Worm (Caenorhabditis elegans) whole organism, L4 larva: ENCODE results near the gene F38B6.3.

Experiments used
- D1046.2 ChIP-seq: fragments of 200-800 bp; sonication (Bioruptor generic); IDR thresholded peaks from 2 replicates; pipeline ENCODE4 v1.3.6; 2022; ENCODE audit warnings: missing genetic modification characterization, missing compliant biosample characterization
- F10B5.3 ChIP-seq: sonication (generic microtip); optimal IDR thresholded peaks from 2 replicates; lab custom pipeline; 2016; ENCODE audit warnings: mild to moderate bottlenecking, missing genetic modification characterization, missing compliant biosample characterization
- F44E2.7 ChIP-seq: fragments of 200-800 bp; sonication (Bioruptor generic); IDR thresholded peaks from 2 replicates; pipeline ENCODE4 v2.1.2; 2022; ENCODE audit warnings: missing genetic modification characterization, missing compliant biosample characterization
- R02D3.7 ChIP-seq: fragments of 150-350 bp; sonication (generic microtip); optimal IDR thresholded peaks from 3 replicates; lab custom pipeline; 2014; ENCODE audit warnings: missing biosample characterization, missing genetic modification characterization
- T20F7.1 ChIP-seq: fragments of 200-800 bp; sonication (Bioruptor generic); optimal IDR thresholded peaks from 2 replicates; lab custom pipeline; 2018; ENCODE audit warnings: mild to moderate bottlenecking, missing genetic modification characterization, missing compliant biosample characterization
- attf-4 ChIP-seq: sonication (generic microtip); optimal IDR thresholded peaks from 3 replicates; lab custom pipeline; 2017; ENCODE audit warnings: missing biosample characterization, missing genetic modification characterization
- ceh-20 ChIP-seq: fragments of 200-800 bp; sonication (Bioruptor generic); IDR thresholded peaks from 2 replicates; pipeline ENCODE4 v1.3.6; 2022; ENCODE audit warnings: missing genetic modification reagents, missing genetic modification characterization, missing compliant biosample characterization
- ceh-28 ChIP-seq: fragments of 150-350 bp; optimal IDR thresholded peaks from 2 replicates; lab custom pipeline; 2014; ENCODE audit warnings: missing biosample characterization, missing genetic modification reagents, missing genetic modification characterization
- ceh-82 ChIP-seq: sonication (generic microtip); optimal IDR thresholded peaks from 2 replicates; lab custom pipeline; 2017; ENCODE audit warnings: missing biosample characterization, missing genetic modification characterization
- ces-1 ChIP-seq: fragments of 150-350 bp; sonication (generic microtip); optimal IDR thresholded peaks from 4 replicates; lab custom pipeline; 2014; ENCODE audit warnings: missing biosample characterization, missing genetic modification reagents, missing genetic modification characterization
- daf-12 ChIP-seq: fragments of 150-350 bp; optimal IDR thresholded peaks from 2 replicates; lab custom pipeline; 2014; ENCODE audit warnings: missing biosample characterization, missing genetic modification reagents, missing genetic modification characterization
- daf-16 ChIP-seq, 3 experiments: sonication (generic microtip); optimal IDR thresholded peaks; 2 replicates each; lab custom pipeline; 2016 to 2017; ENCODE audit warnings: missing genetic modification characterization in 3 of 3, missing genetic modification reagents in 3 of 3, mild to moderate bottlenecking in 2 of 3, missing compliant biosample characterization in 2 of 3, missing biosample characterization in 1 of 3, moderate library complexity in 1 of 3
- daf-8 ChIP-seq: fragments of 200-800 bp; sonication (Bioruptor generic); IDR thresholded peaks from 2 replicates; pipeline ENCODE4 v1.3.6; 2022; ENCODE audit warnings: missing genetic modification characterization, missing compliant biosample characterization
- dve-1 ChIP-seq: sonication (generic microtip); optimal IDR thresholded peaks from 2 replicates; lab custom pipeline; 2017; ENCODE audit warnings: antibody characterized with exemption, mild to moderate bottlenecking, missing genetic modification characterization, missing compliant biosample characterization; ENCODE audit not compliant: insufficient read depth
- egl-43 ChIP-seq: fragments of 200-800 bp; sonication (Bioruptor generic); IDR thresholded peaks from 2 replicates; pipeline ENCODE4 v1.3.6; 2022; ENCODE audit warnings: missing genetic modification reagents, missing genetic modification characterization, missing compliant biosample characterization
- fos-1 ChIP-seq: fragments of 150-350 bp; optimal IDR thresholded peaks from 2 replicates; lab custom pipeline; 2014; ENCODE audit warnings: missing biosample characterization, missing genetic modification characterization
- hif-1 ChIP-seq, 2 experiments: sonication (generic microtip); optimal IDR thresholded peaks; 2 replicates each; lab custom pipeline; 2016 to 2017; ENCODE audit warnings: missing compliant biosample characterization in 2 of 2, missing genetic modification characterization in 2 of 2, missing genetic modification reagents in 2 of 2, missing genotype in 2 of 2, mild to moderate bottlenecking in 1 of 2
- hlh-11 ChIP-seq: fragments of 200-800 bp; sonication (Bioruptor generic); optimal IDR thresholded peaks from 2 replicates; lab custom pipeline; 2018; ENCODE audit warnings: mild to moderate bottlenecking, missing genetic modification characterization, missing compliant biosample characterization
- hlh-30 ChIP-seq: sonication (generic microtip); optimal IDR thresholded peaks from 2 replicates; lab custom pipeline; 2017; ENCODE audit warnings: antibody characterized with exemption, mild to moderate bottlenecking, missing genetic modification characterization, missing compliant biosample characterization; ENCODE audit not compliant: insufficient read depth
- lin-13 ChIP-seq: fragments of 150-350 bp; optimal IDR thresholded peaks from 2 replicates; lab custom pipeline; 2014; ENCODE audit warnings: missing biosample characterization, missing genetic modification reagents, missing genetic modification characterization
- lin-15B ChIP-seq: fragments of 150-350 bp; sonication (generic microtip); optimal IDR thresholded peaks from 3 replicates; lab custom pipeline; 2014; ENCODE audit warnings: missing biosample characterization, missing genetic modification characterization
- lsy-2 ChIP-seq, 2 experiments: fragments of 150-350 bp in 1 of 2; sonication (generic microtip) in 1 of 2; optimal IDR thresholded peaks; 2 replicates each; lab custom pipeline; 2014 to 2017; ENCODE audit warnings: missing biosample characterization in 2 of 2, missing genetic modification characterization in 2 of 2
- madf-9 ChIP-seq: fragments of 200-800 bp; sonication (Bioruptor generic); conservative IDR thresholded peaks from 2 replicates; pipeline ENCODE4 v1.3.6; 2022; ENCODE audit warnings: missing genetic modification reagents, missing genetic modification characterization, missing compliant biosample characterization
- mdl-1 ChIP-seq, 2 experiments: fragments of 150-350 bp in 1 of 2; sonication (generic microtip) in 1 of 2; optimal IDR thresholded peaks; 2 replicates each; lab custom pipeline; 2014 to 2017; ENCODE audit warnings: missing biosample characterization in 2 of 2, missing genetic modification characterization in 2 of 2
- mdt-29 ChIP-seq: fragments of 200-800 bp; sonication (Bioruptor generic); IDR thresholded peaks from 2 replicates; pipeline ENCODE4 v1.3.6; 2022; ENCODE audit warnings: missing genetic modification reagents, missing genetic modification characterization, missing compliant biosample characterization
- mep-1 ChIP-seq: fragments of 150-350 bp; sonication (generic microtip); optimal IDR thresholded peaks from 3 replicates; lab custom pipeline; 2014; ENCODE audit warnings: missing biosample characterization, missing genetic modification characterization
- mxl-2 ChIP-seq: fragments of 200-800 bp; sonication (Bioruptor generic); conservative IDR thresholded peaks from 2 replicates; pipeline ENCODE4 v1.3.6; 2022; ENCODE audit warnings: missing genetic modification reagents, missing genetic modification characterization, missing compliant biosample characterization
- nhr-11 ChIP-seq: fragments of 150-350 bp; optimal IDR thresholded peaks from 2 replicates; lab custom pipeline; 2014; ENCODE audit warnings: missing biosample characterization, missing genetic modification characterization
- nhr-237 ChIP-seq: sonication (generic microtip); optimal IDR thresholded peaks from 2 replicates; lab custom pipeline; 2017; ENCODE audit warnings: missing biosample characterization, missing genetic modification characterization
- nhr-28 ChIP-seq: fragments of 150-350 bp; optimal IDR thresholded peaks from 2 replicates; lab custom pipeline; 2014; ENCODE audit warnings: missing biosample characterization, missing genetic modification characterization
- nhr-41 ChIP-seq: fragments of 200-800 bp; sonication (Bioruptor generic); IDR thresholded peaks from 2 replicates; pipeline ENCODE4 v1.3.6; 2022; ENCODE audit warnings: missing genetic modification reagents, missing genetic modification characterization, missing compliant biosample characterization
- nhr-48 ChIP-seq: sonication (generic microtip); optimal IDR thresholded peaks from 2 replicates; lab custom pipeline; 2016; ENCODE audit warnings: mild to moderate bottlenecking, missing genetic modification characterization, missing compliant biosample characterization
- pha-4 ChIP-seq, 2 experiments: fragments of 150-350 bp in 1 of 2; fragments of 200-800 bp in 1 of 2; sonication (Bioruptor generic) in 1 of 2; IDR thresholded peaks in 1 of 2; optimal IDR thresholded peaks in 1 of 2; 2 replicates each; pipeline versions ENCODE4 v1.3.6 to Lab custom; 2014 to 2022; ENCODE audit warnings: missing genetic modification characterization in 2 of 2, missing genetic modification reagents in 2 of 2, missing biosample characterization in 1 of 2, missing compliant biosample characterization in 1 of 2
- php-3 ChIP-seq: fragments of 200-800 bp; sonication (Bioruptor generic); IDR thresholded peaks from 2 replicates; pipeline ENCODE4 v1.3.6; 2022; ENCODE audit warnings: missing genetic modification reagents, missing genetic modification characterization, missing compliant biosample characterization
- saeg-2 ChIP-seq: fragments of 200-800 bp; sonication (Bioruptor generic); IDR thresholded peaks from 2 replicates; pipeline ENCODE4 v1.3.6; 2022; ENCODE audit warnings: missing genetic modification reagents, missing genetic modification characterization, missing compliant biosample characterization
- sdz-12 ChIP-seq: fragments of 200-800 bp; sonication (Bioruptor generic); optimal IDR thresholded peaks from 2 replicates; lab custom pipeline; 2018; ENCODE audit warnings: mild to moderate bottlenecking, missing genetic modification characterization, missing compliant biosample characterization
- unc-130 ChIP-seq: sonication (generic microtip); optimal IDR thresholded peaks from 2 replicates; lab custom pipeline; 2016; ENCODE audit warnings: missing genetic modification reagents, missing genetic modification characterization, missing compliant biosample characterization
- unc-39 ChIP-seq: sonication (generic microtip); optimal IDR thresholded peaks from 2 replicates; lab custom pipeline; 2017; ENCODE audit warnings: missing biosample characterization, missing genetic modification characterization
- unc-62 ChIP-seq, 3 experiments: fragments of 150-350 bp in 1 of 3; sonication (generic microtip); optimal IDR thresholded peaks in 2 of 3; peaks in 1 of 3; 1 replicate in 1 of 3; 2 replicates in 2 of 3; lab custom pipeline; 2014 to 2017; ENCODE audit warnings: missing biosample characterization in 3 of 3, missing genetic modification characterization in 3 of 3, missing genetic modification reagents in 3 of 3, missing genotype in 1 of 3
- vab-7 ChIP-seq: fragments of 200-800 bp; sonication (Bioruptor generic); IDR thresholded peaks from 2 replicates; pipeline ENCODE4 v1.3.6; 2022; ENCODE audit warnings: missing genetic modification reagents, missing genetic modification characterization, missing compliant biosample characterization
- zfp-3 ChIP-seq: fragments of 200-800 bp; sonication (Bioruptor generic); conservative IDR thresholded peaks from 2 replicates; pipeline ENCODE4 v1.3.6; 2022; ENCODE audit warnings: missing genetic modification reagents, missing genetic modification characterization, missing compliant biosample characterization
- zip-2 ChIP-seq: fragments of 150-350 bp; optimal IDR thresholded peaks from 2 replicates; lab custom pipeline; 2014; ENCODE audit warnings: missing biosample characterization, missing genetic modification characterization
- ztf-11 ChIP-seq: fragments of 150-350 bp; optimal IDR thresholded peaks from 2 replicates; lab custom pipeline; 2014; ENCODE audit warnings: missing biosample characterization, missing genetic modification characterization

The F38B6.3 gene

DNA sequence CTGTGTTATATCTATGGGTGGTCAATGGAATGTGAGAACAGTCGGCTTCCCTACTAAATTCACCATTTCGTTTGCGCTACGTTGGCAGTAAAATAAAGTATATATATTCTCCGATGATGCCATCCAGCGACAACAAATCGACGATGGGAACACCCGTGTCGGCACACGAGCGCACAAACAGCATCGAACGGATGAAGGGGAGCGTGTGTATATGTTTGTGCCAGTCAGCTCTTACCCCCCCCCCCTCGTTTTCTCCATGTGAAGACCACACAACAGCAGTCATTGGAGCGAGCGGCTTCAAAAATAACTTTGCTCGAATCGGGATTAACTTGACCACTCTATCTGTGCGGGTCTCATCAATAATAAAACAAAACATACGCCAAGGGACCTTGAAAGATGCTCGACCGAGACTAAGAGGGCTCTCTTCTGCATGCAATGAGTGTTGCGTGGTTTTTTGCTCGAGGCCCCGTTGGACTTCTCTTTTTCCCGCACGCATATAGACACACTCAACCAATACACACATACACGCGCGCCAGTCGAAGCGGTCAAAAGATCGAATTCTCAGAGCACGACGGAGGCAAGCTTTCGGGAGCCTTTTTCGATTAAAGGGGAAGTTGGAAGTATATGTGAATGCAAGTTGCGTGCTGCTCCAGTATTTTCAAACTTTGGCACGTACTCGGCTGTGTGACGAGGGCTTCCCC lies 47.0 kb downstream of the F38B6.3 start (continued):
- TF ChIP-seq daf-12 (tag; lab: Kevin White, UChicago) (no peak), nhr-237 (tag; lab: Kevin White, UChicago) (no peak), lsy-2 (tag; optimal IDR thresholded peaks at IDR 0.05; lab: Kevin White, UChicago) (no peak), zfp-3 (no peak), unc-130 (no peak), F44E2.7 (no peak), pha-4 (GFP tag; IDR thresholded peaks at IDR 0.05; lab: Robert Waterston, UW) (no peak), pha-4 (tag; optimal IDR thresholded peaks at IDR 0.05; lab: Kevin White, UChicago) (no peak), nhr-48 (tag; lab: Kevin White, UChicago) (no peak), zip-2 (tag; lab: Kevin White, UChicago) (no peak), ceh-28 (tag; lab: Kevin White, UChicago) (no peak), ces-1 (GFP tag; lab: Kevin White, UChicago) (no peak), sdz-12 (GFP tag; lab: Kevin White, UChicago) (peak; percentile 58), nhr-41 (GFP tag; lab: Robert Waterston, UW) (no peak), hif-1 (tag; optimal IDR thresholded peaks at IDR 0.05; lab: Kevin White, UChicago) (peak in 1 of 2 experiments; percentile 78), madf-9 (GFP tag; lab: Robert Waterston, UW) (no peak), mdt-29 (GFP tag; lab: Robert Waterston, UW) (no peak), D1046.2 (GFP tag; lab: Robert Waterston, UW) (no peak), ztf-11 (no peak), ceh-82 (no peak), php-3 (GFP tag; lab: Robert Waterston, UW) (no peak), T20F7.1 (GFP tag; lab: Kevin White, UChicago) (no peak), egl-43 (no peak), dve-1 (tag; lab: Kevin White, UChicago) (no peak), mep-1 (peak; percentile 15), F10B5.3 (tag; lab: Kevin White, UChicago) (no peak), lin-13 (GFP tag; lab: Kevin White, UChicago) (no peak), daf-8 (GFP tag; lab: Robert Waterston, UW) (no peak)

- no peak for TF ChIP-seq sdz-12 (GFP tag; lab: Kevin White, UChicago)
- TF ChIP-seq mxl-2 (GFP tag; lab: Robert Waterston, UW) = no peak
- TF ChIP-seq saeg-2 = 0 out of 2 replicates have a peak, but pooled peaks have one; percentile 37
- TF ChIP-seq unc-39 = no peak
- peak in 1 of 2 experiments; percentile 42 for TF ChIP-seq mdl-1 (tag; optimal IDR thresholded peaks at IDR 0.05; lab: Kevin White, UChicago)
- TF ChIP-seq vab-7 = no peak
- TF ChIP-seq mdt-29 (GFP tag; lab: Robert Waterston, UW) = peak; percentile 48
- TF ChIP-seq attf-4 = no peak
- peak; percentile 90 for TF ChIP-seq hlh-30
- no peak for TF ChIP-seq php-3 (GFP tag; lab: Robert Waterston, UW)
- TF ChIP-seq ceh-20 = no peak
- TF ChIP-seq egl-43 = peak; percentile 4; the same call in 1 of the 2 replicates
- TF ChIP-seq R02D3.7 (tag; lab: Kevin White, UChicago) = no peak
- peak; percentile 21 for TF ChIP-seq nhr-28 (tag; lab: Kevin White, UChicago)
- no peak for TF ChIP-seq lin-15B
- peak in 1 of 2 experiments; percentile 29 for TF ChIP-seq hif-1 (tag; optimal IDR thresholded peaks at IDR 0.05; lab: Kevin White, UChicago)
- peak in 1 of 2 experiments; percentile 91 for TF ChIP-seq daf-16 (GFP tag; optimal IDR thresholded peaks at IDR 0.05; lab: Kevin White, UChicago)
- TF ChIP-seq daf-16 (tag; optimal IDR thresholded peaks at IDR 0.05; lab: Kevin White, UChicago) = no peak
- TF ChIP-seq nhr-41 (GFP tag; lab: Robert Waterston, UW) = no peak
- no peak for TF ChIP-seq fos-1 (tag; lab: Kevin White, UChicago)
- TF ChIP-seq unc-62 (GFP tag; optimal IDR thresholded peaks at IDR 0.05 in 1 of 2; lab: Kevin White, UChicago) = peak in 1 of 2 experiments; percentile 96
- no peak for TF ChIP-seq unc-62 (tag; optimal IDR thresholded peaks at IDR 0.05; lab: Kevin White, UChicago)
- TF ChIP-seq hlh-11 (tag; lab: Kevin White, UChicago) = peak; percentile 71
- peak; percentile 71 for TF ChIP-seq nhr-11 (tag; lab: Kevin White, UChicago)
Observed at ce11 chrX:6740983-6741365, 47.5 kb downstream of the F38B6.3 start.
